Worm (Caenorhabditis elegans): ENCODE results near the gene C27A2.7.

C27A2.7 gene

ce11 chrII:5105020-5105419 is 33.9 kb upstream of the C27A2.7 start (continued):
- TF ChIP-seq madf-10 (tag; optimal IDR thresholded peaks at IDR 0.05) (peak; percentile 83), pha-4 (tag; optimal IDR thresholded peaks at IDR 0.05) (no peak), lin-26 (GFP tag; IDR thresholded peaks at IDR 0.05) (peak; percentile 96), mxl-1 (tag; optimal IDR thresholded peaks at IDR 0.05) (peak; percentile 95), cebp-1 (GFP tag; IDR thresholded peaks at IDR 0.05) (no peak), cebp-1 (tag; optimal IDR thresholded peaks at IDR 0.05) (no peak), lir-1 (GFP tag; conservative IDR thresholded peaks at IDR 0.05) (peak; percentile 61; the same call in 1 of the 2 replicates), B0261.1 (tag; optimal IDR thresholded peaks at IDR 0.05) (peak; percentile 97), ekl-4 (GFP tag; IDR thresholded peaks at IDR 0.05) (peak; percentile 89), C06A6.2 (GFP tag; conservative IDR thresholded peaks at IDR 0.05) (0 out of 2 replicates have a peak, but pooled peaks have one; percentile 56), F10E7.11 (tag; optimal IDR thresholded peaks at IDR 0.05) (peak; percentile 79), ceh-27 (GFP tag; optimal IDR thresholded peaks at IDR 0.05) (peak; percentile 91), cebp-2 (GFP tag; IDR thresholded peaks at IDR 0.05) (peak; percentile 94; the same call in 1 of the 2 replicates), sptf-2 (GFP tag; optimal IDR thresholded peaks at IDR 0.05) (peak; percentile 75), ceh-100 (GFP tag; IDR thresholded peaks at IDR 0.05) (peak; percentile 78), madf-8 (GFP tag; conservative IDR thresholded peaks at IDR 0.05) (peak; percentile 24; the same call in 1 of the 2 replicates), K12H6.12 (tag; optimal IDR thresholded peaks at IDR 0.05) (peak; percentile 64), lsy-27 (tag; optimal IDR thresholded peaks at IDR 0.05; ENCODE audit: borderline replicate concordance, insufficient read depth) (peak; percentile 60), nfya-2 (GFP tag; IDR thresholded peaks at IDR 0.05) (no peak), nhr-90 (tag; optimal IDR thresholded peaks at IDR 0.05) (peak; percentile 97), snpc-1.1 (tag; optimal IDR thresholded peaks at IDR 0.05; ENCODE audit: insufficient read depth) (peak; percentile 70), snpc-3.4 (tag; optimal IDR thresholded peaks at IDR 0.05) (peak; percentile 90), nfyb-1 (GFP tag; IDR thresholded peaks at IDR 0.05) (peak; percentile 93), rec-8 (tag; optimal IDR thresholded peaks at IDR 0.05) (peak; percentile 91 to 94), hlh-12 (tag; optimal IDR thresholded peaks at IDR 0.05) (peak; percentile 78), F49E8.2 (tag; optimal IDR thresholded peaks at IDR 0.05; ENCODE audit: insufficient read depth) (peak; percentile 64), ZK185.1 (tag; optimal IDR thresholded peaks at IDR 0.05; ENCODE audit: poor library complexity, severe bottlenecking) (peak; percentile 94), F57A8.1 (GFP tag; optimal IDR thresholded peaks at IDR 0.05) (peak; percentile 73), tlf-1 (GFP tag; optimal IDR thresholded peaks at IDR 0.05) (peak; percentile 36), F39B2.1 (GFP tag; IDR thresholded peaks at IDR 0.05) (no peak), attf-3 (GFP tag; conservative IDR thresholded peaks at IDR 0.05) (peak; percentile 52), hmg-1.2 (GFP tag; IDR thresholded peaks at IDR 0.05) (peak; percentile 85), repo-1 (tag; optimal IDR thresholded peaks at IDR 0.05) (peak; percentile 79), ztf-18 (tag; optimal IDR thresholded peaks at IDR 0.05) (peak; percentile 81), egl-44 (GFP tag; IDR thresholded peaks at IDR 0.05) (peak; percentile 90), lin-35 (GFP tag; optimal IDR thresholded peaks at IDR 0.05) (no peak), let-526 (GFP tag; IDR thresholded peaks at IDR 0.05) (peak; percentile 70), attf-5 (GFP tag; optimal IDR thresholded peaks at IDR 0.05) (peak; percentile 77), T26A5.8 (tag; optimal IDR thresholded peaks at IDR 0.05) (peak; percentile 71), efl-1 (GFP tag; optimal IDR thresholded peaks at IDR 0.05) (no peak), nfya-1 (tag; optimal IDR thresholded peaks at IDR 0.05; ENCODE audit: borderline replicate concordance, insufficient read depth) (no peak), ztf-6 (GFP tag; IDR thresholded peaks at IDR 0.05) (0 out of 2 replicates have a peak, but pooled peaks have one; percentile 51), ceh-91 (GFP tag; IDR thresholded peaks at IDR 0.05) (no peak), xnd-1 (tag; optimal IDR thresholded peaks at IDR 0.05) (peak; percentile 13), ceh-79 (tag; optimal IDR thresholded peaks at IDR 0.05) (peak; percentile 70), fkh-3 (tag; optimal IDR thresholded peaks at IDR 0.05) (peak; percentile 85), somi-1 (GFP tag; optimal IDR thresholded peaks at IDR 0.05) (peak; percentile 87)

Data from whole organism, young adult.